Worm (Caenorhabditis elegans) whole organism, L1 larva: Measurements from ENCODE around the gene C06H2.2.
A peak's percentile ranks its signal among the peaks of the same experiment; 100 is the strongest.

ENCODE experiments used
- C34B4.2 ChIP-seq: sonication (generic microtip); optimal IDR thresholded peaks from 2 replicates; lab custom pipeline; 2017; ENCODE audit warnings: mild to moderate bottlenecking, missing genetic modification characterization, missing compliant biosample characterization
- aha-1 ChIP-seq: fragments of 150-350 bp; optimal IDR thresholded peaks from 2 replicates; lab custom pipeline; 2014; ENCODE audit warnings: missing biosample characterization, missing genetic modification characterization
- alr-1 ChIP-seq: fragments of 200-800 bp; sonication (Bioruptor generic); optimal IDR thresholded peaks from 2 replicates; lab custom pipeline; 2018; ENCODE audit warnings: borderline replicate concordance, mild to moderate bottlenecking, missing genetic modification characterization, missing compliant biosample characterization
- ama-1 ChIP-seq: fragments of 150-350 bp; optimal IDR thresholded peaks from 2 replicates; lab custom pipeline; 2014
- ceh-63 ChIP-seq: fragments of 200-800 bp; sonication (Bioruptor generic); optimal IDR thresholded peaks from 2 replicates; lab custom pipeline; 2018; ENCODE audit warnings: mild to moderate bottlenecking, missing genetic modification characterization, missing compliant biosample characterization
- ceh-8 ChIP-seq: fragments of 200-800 bp; sonication (Bioruptor generic); optimal IDR thresholded peaks from 2 replicates; lab custom pipeline; 2018; ENCODE audit warnings: mild to moderate bottlenecking, missing genetic modification characterization, moderate library complexity, missing compliant biosample characterization
- ceh-82 ChIP-seq, 3 experiments: fragments of 150-350 bp in 1 of 3; sonication (generic microtip) in 2 of 3; optimal IDR thresholded peaks; 2 replicates each; lab custom pipeline; 2014 to 2017; ENCODE audit warnings: missing biosample characterization in 3 of 3, missing genetic modification characterization in 3 of 3
- ceh-88 ChIP-seq: fragments of 200-800 bp; sonication (Bioruptor generic); IDR thresholded peaks from 2 replicates; pipeline ENCODE4 v1.3.6; 2022; ENCODE audit warnings: missing genetic modification characterization, missing compliant biosample characterization
- efl-1 ChIP-seq, 4 experiments: fragments of 150-350 bp; optimal IDR thresholded peaks in 3 of 4; peaks in 1 of 4; 1 replicate in 1 of 4; 2 replicates in 3 of 4; lab custom pipeline; 2014; ENCODE audit warnings: missing biosample characterization in 2 of 4, missing genetic modification characterization in 2 of 4, missing genetic modification reagents in 2 of 4
- egl-27 ChIP-seq, 2 experiments: fragments of 150-350 bp in 1 of 2; sonication (generic microtip); optimal IDR thresholded peaks; 3 replicates each; lab custom pipeline; 2017 to 2018; ENCODE audit warnings: missing biosample characterization in 2 of 2, missing genetic modification characterization in 2 of 2, missing genetic modification reagents in 2 of 2
- elt-2 ChIP-seq: sonication (generic microtip); optimal IDR thresholded peaks from 2 replicates; lab custom pipeline; 2016; ENCODE audit warnings: missing genetic modification characterization, mild to moderate bottlenecking, inconsistent platforms, missing compliant biosample characterization, missing genetic modification reagents
- fkh-8 ChIP-seq: sonication (generic microtip); optimal IDR thresholded peaks from 2 replicates; lab custom pipeline; 2016; ENCODE audit warnings: mild to moderate bottlenecking, missing genetic modification characterization, missing compliant biosample characterization
- grh-1 ChIP-seq: fragments of 200-800 bp; sonication (Bioruptor generic); IDR thresholded peaks from 2 replicates; pipeline ENCODE4 v1.3.6; 2022; ENCODE audit warnings: missing genetic modification reagents, missing genetic modification characterization, missing compliant biosample characterization
- jun-1 ChIP-seq: fragments of 150-350 bp; optimal IDR thresholded peaks from 2 replicates; lab custom pipeline; 2014; ENCODE audit warnings: missing biosample characterization, missing genetic modification reagents, missing genetic modification characterization
- lir-3 ChIP-seq: sonication (generic microtip); optimal IDR thresholded peaks from 2 replicates; lab custom pipeline; 2016; ENCODE audit warnings: mild to moderate bottlenecking, missing genetic modification characterization, moderate library complexity, missing compliant biosample characterization; ENCODE audit not compliant: poor library complexity
- mdl-1 ChIP-seq, 2 experiments: fragments of 150-350 bp; optimal IDR thresholded peaks; 2 replicates each; lab custom pipeline; 2014 to 2017; ENCODE audit warnings: missing biosample characterization in 2 of 2, missing genetic modification characterization in 2 of 2, inconsistent platforms in 1 of 2
- nhr-19 ChIP-seq: fragments of 200-800 bp; sonication (Bioruptor generic); conservative IDR thresholded peaks from 2 replicates; pipeline ENCODE4 v1.3.6; 2022; ENCODE audit warnings: missing genetic modification characterization, missing compliant biosample characterization
- nhr-20 ChIP-seq: sonication (generic microtip); optimal IDR thresholded peaks from 2 replicates; lab custom pipeline; 2016; ENCODE audit warnings: mild to moderate bottlenecking, missing genetic modification characterization, missing compliant biosample characterization
- nhr-47 ChIP-seq: sonication (generic microtip); optimal IDR thresholded peaks from 2 replicates; lab custom pipeline; 2016; ENCODE audit warnings: mild to moderate bottlenecking, missing genetic modification characterization, moderate library complexity, missing compliant biosample characterization
- nhr-76 ChIP-seq: sonication (generic microtip); optimal IDR thresholded peaks from 2 replicates; lab custom pipeline; 2017; ENCODE audit warnings: missing biosample characterization, missing genetic modification characterization
- nhr-84 ChIP-seq: sonication (generic microtip); optimal IDR thresholded peaks from 2 replicates; lab custom pipeline; 2017; ENCODE audit warnings: missing biosample characterization, missing genetic modification characterization
- nhr-85 ChIP-seq: sonication (generic microtip); peaks from one replicate; lab custom pipeline; 2016; ENCODE audit warnings: missing genetic modification characterization, inconsistent platforms, missing compliant biosample characterization
- pqm-1 ChIP-seq: sonication (generic microtip); optimal IDR thresholded peaks from 3 replicates; lab custom pipeline; 2017; ENCODE audit warnings: missing biosample characterization, missing genetic modification characterization
- snu-23 ChIP-seq: sonication (generic microtip); optimal IDR thresholded peaks from 2 replicates; lab custom pipeline; 2016; ENCODE audit warnings: missing genetic modification characterization, missing compliant biosample characterization
- swsn-7 ChIP-seq: sonication (generic microtip); optimal IDR thresholded peaks from 2 replicates; lab custom pipeline; 2016; ENCODE audit warnings: missing genetic modification characterization, missing compliant biosample characterization
- tbx-2 ChIP-seq: sonication (generic microtip); optimal IDR thresholded peaks from 2 replicates; lab custom pipeline; 2016; ENCODE audit warnings: missing genetic modification characterization, missing compliant biosample characterization
- tlp-1 ChIP-seq: fragments of 150-350 bp; optimal IDR thresholded peaks from 2 replicates; lab custom pipeline; 2014; ENCODE audit warnings: missing biosample characterization, missing genetic modification characterization
- unc-130 ChIP-seq: fragments of 150-350 bp; optimal IDR thresholded peaks from 2 replicates; lab custom pipeline; 2017; ENCODE audit warnings: missing biosample characterization, missing genetic modification characterization, inconsistent platforms
- unc-30 ChIP-seq: sonication (generic microtip); optimal IDR thresholded peaks from 2 replicates; lab custom pipeline; 2017; ENCODE audit warnings: missing biosample characterization, missing genetic modification characterization
- unc-62 ChIP-seq: fragments of 150-350 bp; optimal IDR thresholded peaks from 2 replicates; lab custom pipeline; 2014; ENCODE audit warnings: missing biosample characterization, missing genetic modification reagents, missing genetic modification characterization
- unc-98 ChIP-seq: fragments of 200-800 bp; sonication (Bioruptor generic); IDR thresholded peaks from 2 replicates; pipeline ENCODE4 v1.3.6; 2022; ENCODE audit warnings: missing genetic modification characterization, missing compliant biosample characterization
- zag-1 ChIP-seq: fragments of 150-350 bp; optimal IDR thresholded peaks from 2 replicates; lab custom pipeline; 2014; ENCODE audit warnings: missing biosample characterization, missing genetic modification characterization

The C06H2.2 gene

ce11 chrV:11149405-11149804 is 24.4 kb downstream of the C06H2.2 start, which contains the start of gene T19C4.1:
TSS of gene T19C4.1 (plus strand) at chrV:11149705.
- no peak for TF ChIP-seq nhr-19 (GFP tag; lab: Robert Waterston, UW)
- TF ChIP-seq fkh-8 = no peak
- TF ChIP-seq ceh-88 (GFP tag; lab: Robert Waterston, UW) = no peak
- no peak for TF ChIP-seq swsn-7 (tag; lab: Kevin White, UChicago)
- no peak for TF ChIP-seq tlp-1 (tag; lab: Kevin White, UChicago)
- TF ChIP-seq unc-98 (GFP tag; lab: Robert Waterston, UW) = no peak
- TF ChIP-seq nhr-20 (tag; lab: Kevin White, UChicago) = no peak
- no peak for TF ChIP-seq grh-1 (GFP tag; lab: Robert Waterston, UW)
- TF ChIP-seq unc-130 = no peak
- no peak for TF ChIP-seq ceh-63 (GFP tag; lab: Kevin White, UChicago)

DNA sequence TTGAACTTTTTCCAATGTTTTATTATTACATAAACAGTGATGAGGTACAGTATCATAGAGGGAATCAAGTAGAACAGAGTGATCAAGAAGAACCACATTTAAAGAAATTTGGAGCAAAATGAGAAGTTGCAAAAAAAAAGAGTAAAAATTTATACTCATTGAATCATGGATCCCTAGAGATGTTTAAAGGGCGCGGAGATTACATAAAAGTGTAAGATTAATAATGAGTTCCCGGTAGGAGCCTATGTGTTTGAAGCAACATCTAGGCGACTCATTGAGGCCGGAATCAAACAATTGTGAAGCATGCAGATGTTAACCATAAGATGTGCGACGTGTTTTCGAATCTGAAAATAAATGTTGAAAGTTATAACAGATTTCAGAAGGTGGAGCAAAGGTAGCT is 27.3 kb downstream of the C06H2.2 start, which contains the start of gene srg-39:
Gene srg-39 (minus strand): TSS at position 101 of the 400 bp plus-strand sequence.
- TF ChIP-seq pqm-1 (no peak), zag-1 (tag; lab: Kevin White, UChicago) (no peak), ama-1 (lab: Kevin White, UChicago) (no peak), nhr-85 (no peak), unc-62 (GFP tag; lab: Kevin White, UChicago) (no peak), egl-27 (tag; optimal IDR thresholded peaks at IDR 0.05; lab: Kevin White, UChicago) (no peak), aha-1 (tag; lab: Kevin White, UChicago) (no peak)

DNA sequence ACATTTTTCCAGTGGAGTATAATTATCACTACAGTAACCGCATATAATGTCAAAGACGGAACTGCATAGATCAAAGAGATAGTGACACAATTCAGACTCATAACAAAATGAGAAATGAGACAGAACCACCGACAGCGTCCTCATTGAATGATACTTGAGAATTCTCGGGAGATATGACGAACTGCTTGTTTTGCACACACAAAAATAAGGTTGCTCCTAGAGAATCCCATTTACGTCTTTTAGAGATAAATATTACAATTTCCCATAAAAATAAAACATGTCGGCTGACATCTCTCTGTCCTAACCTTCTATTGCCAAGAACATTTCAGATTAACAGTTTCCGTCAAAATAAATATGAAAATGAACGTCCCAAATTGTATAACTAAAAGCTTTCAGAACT is 30.5 kb downstream of the C06H2.2 start, which contains the start of gene srg-38:
Gene srg-38 (minus strand): TSS at position 101 of the 400 bp plus-strand sequence.
- TF ChIP-seq nhr-84 = no peak
- TF ChIP-seq egl-27 (tag; optimal IDR thresholded peaks at IDR 0.05; lab: Kevin White, UChicago) = no peak
- TF ChIP-seq jun-1 (tag; lab: Kevin White, UChicago) = no peak
- no peak for TF ChIP-seq grh-1 (GFP tag; lab: Robert Waterston, UW)

- TF ChIP-seq jun-1 (tag; lab: Kevin White, UChicago) = no peak
- no peak for TF ChIP-seq snu-23 (GFP tag; lab: Kevin White, UChicago)
- TF ChIP-seq lir-3 = no peak
- TF ChIP-seq ceh-8 (GFP tag; lab: Kevin White, UChicago) = peak; percentile 93
These were observed 31.6 kb downstream of the C06H2.2 start for ce11 chrV:11156589-11156988.

- TF ChIP-seq elt-2 (tag; lab: Kevin White, UChicago) (no peak), fkh-8 (no peak), tbx-2 (tag; lab: Kevin White, UChicago) (no peak), mdl-1 (tag; optimal IDR thresholded peaks at IDR 0.05; lab: Kevin White, UChicago) (no peak), efl-1 (optimal IDR thresholded peaks at IDR 0.05; lab: Kevin White, UChicago) (no peak), efl-1 (GFP tag; optimal IDR thresholded peaks at IDR 0.05 in 1 of 2; lab: Kevin White, UChicago) (no peak)
These were observed 32.9 kb downstream of the C06H2.2 start, which contains the start of gene srg-42 for ce11 chrV:11157947-11158346. TSS of gene srg-42 (minus strand) at chrV:11158047.

DNA sequence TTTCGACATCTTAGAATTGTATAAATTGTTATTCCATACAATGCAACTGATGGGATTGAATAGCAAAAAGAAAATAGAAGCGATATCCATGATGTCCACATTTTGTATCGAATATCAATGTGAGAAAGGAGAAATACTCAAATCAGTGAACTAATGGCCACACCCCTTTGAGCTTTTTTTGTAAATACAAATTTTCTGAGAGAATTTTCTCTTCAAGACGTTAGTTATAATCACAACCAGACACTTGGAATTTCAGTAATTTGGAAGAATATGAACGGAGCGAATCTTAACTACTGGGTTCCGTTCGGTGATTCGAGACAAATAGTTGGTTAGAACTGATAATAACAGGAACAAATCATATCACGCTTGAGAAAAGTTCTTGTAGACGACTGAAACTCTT is 36.8 kb downstream of the C06H2.2 start, which contains the start of gene srg-41:
Gene srg-41 (minus strand): TSS at position 101 of the 400 bp plus-strand sequence.
- TF ChIP-seq ceh-82 (tag; optimal IDR thresholded peaks at IDR 0.05; lab: Kevin White, UChicago) (no peak), alr-1 (tag; lab: Kevin White, UChicago) (no peak), nhr-47 (tag; lab: Kevin White, UChicago) (no peak)

DNA sequence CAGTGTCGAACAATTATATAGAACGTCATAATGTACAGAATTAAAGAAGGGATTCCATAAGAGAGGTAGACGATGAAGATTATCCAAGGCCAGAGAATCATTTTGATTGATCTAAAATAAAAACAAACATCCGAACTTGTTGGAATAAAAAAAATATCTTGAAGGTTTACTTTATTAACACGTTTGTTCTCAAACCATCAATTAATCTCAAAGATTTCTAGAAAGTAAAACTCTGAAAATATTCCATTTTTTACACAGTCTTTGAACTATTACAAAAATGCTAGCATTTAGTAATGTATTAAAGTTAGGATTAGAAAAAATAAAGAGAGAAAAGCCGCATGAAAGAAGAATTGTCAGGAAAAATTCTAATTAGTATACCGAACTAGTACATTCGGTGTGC is 39.5 kb downstream of the C06H2.2 start, which contains the start of gene srg-40:
Gene srg-40 (minus strand): TSS at position 101 of the 400 bp plus-strand sequence.
- TF ChIP-seq unc-98 (GFP tag; lab: Robert Waterston, UW) (no peak), unc-30 (tag; lab: Kevin White, UChicago) (no peak), nhr-76 (tag; lab: Kevin White, UChicago) (no peak), C34B4.2 (no peak)
